Fruit fly (Drosophila melanogaster) whole organism, adult: ENCODE results near the gene Ccm3.

Source experiments
- CG12768 ChIP-seq: fragments of 200-800 bp; sonication (Bioruptor generic); optimal IDR thresholded peaks from 2 replicates; lab custom pipeline; 2017; ENCODE audit warnings: missing biosample characterization, missing genetic modification characterization, mild to moderate bottlenecking, moderate library complexity, missing genetic modification reagents
- CG5204 ChIP-seq: fragments of 200-800 bp; sonication (Bioruptor generic); optimal IDR thresholded peaks from 2 replicates; lab custom pipeline; 2016; ENCODE audit warnings: missing biosample characterization, missing genetic modification characterization
- CG7045 ChIP-seq: fragments of 200-800 bp; sonication (Bioruptor generic); optimal IDR thresholded peaks from 2 replicates; lab custom pipeline; 2017; ENCODE audit warnings: missing biosample characterization, mild to moderate bottlenecking, missing genetic modification characterization
- Clk ChIP-seq: fragments of 200-800 bp; sonication (Bioruptor generic); optimal IDR thresholded peaks from 2 replicates; lab custom pipeline; 2017; ENCODE audit warnings: missing biosample characterization, missing genetic modification characterization
- Crg-1 ChIP-seq: fragments of 200-800 bp; sonication (Bioruptor generic); optimal IDR thresholded peaks from 2 replicates; lab custom pipeline; 2016; ENCODE audit warnings: missing biosample characterization, missing genetic modification characterization
- Hr96 ChIP-seq: fragments of 200-800 bp; sonication (Bioruptor generic); optimal IDR thresholded peaks from 2 replicates; lab custom pipeline; 2016; ENCODE audit warnings: missing biosample characterization, missing genetic modification characterization
- bab1 ChIP-seq: fragments of 200-800 bp; sonication (Bioruptor generic); optimal IDR thresholded peaks from 3 replicates; lab custom pipeline; 2019; ENCODE audit warnings: missing biosample characterization, mild to moderate bottlenecking, missing genetic modification characterization, moderate library complexity
- cic ChIP-seq: fragments of 200-800 bp; sonication (Bioruptor generic); optimal IDR thresholded peaks from 2 replicates; lab custom pipeline; 2017; ENCODE audit warnings: missing biosample characterization, mild to moderate bottlenecking, missing genetic modification characterization, moderate library complexity
- cnc ChIP-seq, 2 experiments: fragments of >200 bp; optimal IDR thresholded peaks; 2 replicates each; lab custom pipeline; 2017
- kay ChIP-seq: fragments of 200-800 bp; sonication (Bioruptor generic); peaks from one replicate; lab custom pipeline; 2016; ENCODE audit warnings: missing biosample characterization, missing genetic modification characterization, borderline replicate concordance

DNA sequence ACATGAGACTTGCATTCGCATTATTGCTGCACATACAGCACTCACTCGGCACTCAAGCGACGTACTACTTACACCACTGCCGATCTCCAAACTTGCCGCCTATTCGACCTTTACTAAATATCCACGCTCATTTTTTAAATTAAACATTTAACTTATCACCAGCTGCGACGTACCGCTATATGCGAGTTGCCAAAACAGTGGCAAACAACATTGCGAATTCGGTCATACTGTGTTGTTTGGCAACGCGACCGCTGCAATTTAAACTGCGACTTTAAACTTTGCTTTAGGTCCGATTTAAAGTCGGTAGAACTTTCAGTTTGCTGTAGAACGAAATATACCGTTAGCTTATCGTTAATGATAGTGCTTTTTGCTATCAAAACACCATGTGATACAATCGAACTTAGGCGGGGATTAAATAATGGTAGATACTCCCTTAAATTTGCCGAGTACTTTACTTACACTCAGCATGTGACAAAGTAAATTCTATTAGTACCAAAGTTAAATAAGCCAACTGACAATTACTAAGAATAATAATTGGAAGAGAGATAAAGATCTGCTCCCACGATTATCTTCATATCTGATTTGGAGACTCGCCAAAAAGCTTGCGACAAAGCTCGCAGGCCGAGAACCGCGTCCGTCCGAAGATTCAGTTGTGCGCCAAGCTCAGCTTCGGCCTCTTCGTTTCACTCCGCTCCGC lies 43.5 kb upstream of the Ccm3 start, which contains the start of the genes CG6236 and ea:
- TF ChIP-seq CG12768 (no peak), kay (GFP tag; lab: Kevin White, UChicago) (no peak), bab1 (GFP tag; lab: Kevin White, UChicago) (no peak), Hr96 (GFP tag; lab: Kevin White, UChicago) (no peak), Crg-1 (GFP tag; lab: Kevin White, UChicago) (no peak), cic (no peak), cnc (optimal IDR thresholded peaks at IDR 0.05; lab: Kevin White, UChicago) (no peak), CG5204 (GFP tag; lab: Kevin White, UChicago) (no peak), CG7045 (no peak), Clk (GFP tag; lab: Kevin White, UChicago) (no peak)
